Worm (Caenorhabditis elegans) whole organism, L4/young adult: ENCODE results near the gene skr-4.
"Not testable (repeated sequence)": the region's sequence is repeated elsewhere in the genome, so short reads cannot be mapped to it uniquely, and the experiment has no call there.

Source experiments
- W03F9.2 ChIP-seq: fragments of 150-350 bp; optimal IDR thresholded peaks from 2 replicates; lab custom pipeline; 2014; ENCODE audit warnings: missing biosample characterization, missing genetic modification characterization
- dao-5 ChIP-seq: sonication (generic microtip); optimal IDR thresholded peaks from 2 replicates; lab custom pipeline; 2016; ENCODE audit warnings: missing genotype, missing genetic modification characterization, moderate library complexity, missing compliant biosample characterization
- him-1 ChIP-seq: sonication (generic microtip); optimal IDR thresholded peaks from 2 replicates; lab custom pipeline; 2016; ENCODE audit warnings: missing genotype, missing genetic modification reagents, missing genetic modification characterization, missing compliant biosample characterization

Gene skr-4

ce11 chrV:19936945-19937344, 12.9 kb downstream of the skr-4 start:
- TF ChIP-seq him-1 (tag; lab: Kevin White, UChicago) (no peak), W03F9.2 (tag; lab: Kevin White, UChicago) (no peak), dao-5 (tag; lab: Kevin White, UChicago) (no peak)

ce11 chrV:19946529-19946928, 22.5 kb downstream of the skr-4 start, which contains the start of gene dhs-24:
Gene dhs-24 (minus strand): TSS chrV:19946629.
- TF ChIP-seq dao-5 (tag; lab: Kevin White, UChicago) (no peak), him-1 (tag; lab: Kevin White, UChicago) (no peak), W03F9.2 (tag; lab: Kevin White, UChicago) (no peak)

ce11 chrV:19948993-19949392, 25.0 kb downstream of the skr-4 start, which contains the start of gene tmed-4:
Gene tmed-4 (minus strand): TSS chrV:19949093.
- TF ChIP-seq W03F9.2, dao-5, him-1 (tag; lab: Kevin White, UChicago): not testable (repeated sequence)

ce11 chrV:19949721-19950120, 25.7 kb downstream of the skr-4 start, which contains the start of gene Y60A3A.8:
Gene Y60A3A.8 (plus strand): TSS chrV:19949978.
- not testable (repeated sequence) for TF ChIP-seq dao-5, him-1, W03F9.2 (tag; lab: Kevin White, UChicago)

ce11 chrV:19954491-19954890, 30.5 kb downstream of the skr-4 start:
- TF ChIP-seq dao-5 (tag; lab: Kevin White, UChicago) = no peak
- no peak for TF ChIP-seq him-1 (tag; lab: Kevin White, UChicago)
- no peak for TF ChIP-seq W03F9.2 (tag; lab: Kevin White, UChicago)

ce11 chrV:19955171-19955570, 31.1 kb downstream of the skr-4 start, which contains the start of gene abhd-3.1:
Gene abhd-3.1 (plus strand): TSS chrV:19955488.
- TF ChIP-seq him-1 (tag; lab: Kevin White, UChicago) (no peak), W03F9.2 (tag; lab: Kevin White, UChicago) (no peak), dao-5 (tag; lab: Kevin White, UChicago) (no peak)

ce11 chrV:19958744-19959143, 34.7 kb downstream of the skr-4 start, which contains the start of gene srh-172:
Gene srh-172 (plus strand): TSS chrV:19959044.
- TF ChIP-seq W03F9.2 (tag; lab: Kevin White, UChicago) = no peak
- no peak for TF ChIP-seq him-1 (tag; lab: Kevin White, UChicago)
- TF ChIP-seq dao-5 (tag; lab: Kevin White, UChicago) = no peak

ce11 chrV:19961971-19962370, 37.9 kb downstream of the skr-4 start:
- TF ChIP-seq him-1 (tag; lab: Kevin White, UChicago) = no peak
- no peak for TF ChIP-seq W03F9.2 (tag; lab: Kevin White, UChicago)
- no peak for TF ChIP-seq dao-5 (tag; lab: Kevin White, UChicago)

ce11 chrV:19965626-19966025, 41.6 kb downstream of the skr-4 start, which contains the start of gene srh-171:
Gene srh-171 (plus strand): TSS chrV:19965700.
- TF ChIP-seq dao-5 (tag; lab: Kevin White, UChicago) (no peak), him-1 (tag; lab: Kevin White, UChicago) (no peak), W03F9.2 (tag; lab: Kevin White, UChicago) (no peak)

- TF ChIP-seq dao-5 (tag; lab: Kevin White, UChicago) = no peak
- no peak for TF ChIP-seq him-1 (tag; lab: Kevin White, UChicago)
- TF ChIP-seq W03F9.2 (tag; lab: Kevin White, UChicago) = no peak
Observed at ce11 chrV:19972984-19973383, 49.0 kb downstream of the skr-4 start, which contains the start of gene srh-173. Gene srh-173 (plus strand): TSS chrV:19973284.
